Fruit fly (Drosophila melanogaster): ENCODE data around the gene CG6761.

The CG6761 gene

DNA sequence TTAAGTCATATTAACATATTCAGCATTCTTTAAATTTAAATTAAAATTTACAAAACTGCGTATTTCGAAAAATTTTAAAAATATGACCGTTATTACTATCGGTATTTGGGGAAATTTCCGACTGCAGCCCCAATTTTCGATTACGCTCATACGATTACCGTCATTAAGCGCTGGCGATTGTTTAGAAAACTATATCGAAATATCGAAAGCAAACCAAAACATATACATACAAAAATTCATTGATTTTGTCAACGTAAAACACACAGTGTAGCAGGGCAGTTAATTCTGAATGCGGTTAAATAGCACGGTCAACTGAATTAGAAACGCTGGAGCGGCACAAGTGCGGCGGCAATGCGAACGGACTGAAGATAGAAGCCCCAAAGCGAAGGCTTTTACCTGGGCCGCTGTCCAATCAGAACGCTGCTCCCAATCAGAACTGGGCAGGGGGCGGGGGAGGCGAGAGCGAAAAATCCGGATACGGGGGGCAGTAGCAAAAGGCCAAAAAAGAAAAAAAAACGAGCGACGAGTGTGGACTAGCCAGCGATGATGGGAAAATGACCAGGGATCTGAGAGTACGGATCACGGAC is 860 bp upstream of the CG6761 start, which contains the start of gene CG16711 (continued):
- TF ChIP-seq CG2202 (tag; optimal IDR thresholded peaks at IDR 0.05) (no peak), emc (GFP tag; optimal IDR thresholded peaks at IDR 0.05) (no peak), CG8290 (GFP tag; optimal IDR thresholded peaks at IDR 0.05) (no peak), CG8290 (tag; optimal IDR thresholded peaks at IDR 0.05) (no peak), CG10147 (GFP tag; optimal IDR thresholded peaks at IDR 0.05) (peak; percentile 3), pho (GFP tag; optimal IDR thresholded peaks at IDR 0.05) (no peak), CG2889 (GFP tag; IDR thresholded peaks at IDR 0.05) (no peak), kni (GFP tag; optimal IDR thresholded peaks at IDR 0.05) (no peak), seq (GFP tag; IDR thresholded peaks at IDR 0.05) (no peak), Scr (GFP tag; IDR thresholded peaks at IDR 0.05; ENCODE audit: partially characterized antibody) (peak; percentile 92), Hmr (GFP tag; optimal IDR thresholded peaks at IDR 0.05) (no peak), CG5953 (GFP tag; IDR thresholded peaks at IDR 0.05) (no peak), CG10209 (GFP tag; optimal IDR thresholded peaks at IDR 0.05) (no peak), CG9609 (GFP tag; optimal IDR thresholded peaks at IDR 0.05) (no peak), stc (GFP tag; IDR thresholded peaks at IDR 0.05) (no peak), CG11695 (GFP tag; IDR thresholded peaks at IDR 0.05) (no peak), CG10321 (GFP tag; IDR thresholded peaks at IDR 0.05) (no peak), Ravus (GFP tag; IDR thresholded peaks at IDR 0.05) (no peak), CG13296 (GFP tag; optimal IDR thresholded peaks at IDR 0.05) (no peak), Max (GFP tag; optimal IDR thresholded peaks at IDR 0.05) (no peak), CG18011 (GFP tag; optimal IDR thresholded peaks at IDR 0.05) (no peak), cato (GFP tag; optimal IDR thresholded peaks at IDR 0.05; ENCODE audit: borderline replicate concordance) (no peak), nerfin-1 (tag; optimal IDR thresholded peaks at IDR 0.05) (no peak), hbn (GFP tag; IDR thresholded peaks at IDR 0.05; ENCODE audit: partially characterized antibody) (peak; percentile 92), Fer3 (tag; optimal IDR thresholded peaks at IDR 0.05) (no peak), Hr39 (optimal IDR thresholded peaks at IDR 0.05) (no peak), eve (GFP tag; optimal IDR thresholded peaks at IDR 0.05) (no peak), CG4360 (GFP tag; IDR thresholded peaks at IDR 0.05) (no peak), jumu (GFP tag; optimal IDR thresholded peaks at IDR 0.05) (no peak), bigmax (GFP tag; optimal IDR thresholded peaks at IDR 0.05) (no peak), CG3726 (GFP tag; IDR thresholded peaks at IDR 0.05) (no peak), CG6175 (GFP tag; IDR thresholded peaks at IDR 0.05) (no peak), pb (GFP tag; optimal IDR thresholded peaks at IDR 0.05) (no peak), CG8478 (optimal IDR thresholded peaks at IDR 0.05) (no peak), CG10366 (GFP tag; IDR thresholded peaks at IDR 0.05) (no peak), Nf-YA (GFP tag; IDR thresholded peaks at IDR 0.05) (0 out of 2 replicates have a peak, but pooled peaks have one; percentile 6), Bteb2 (GFP tag; optimal IDR thresholded peaks at IDR 0.05) (no peak), fd64A (GFP tag; optimal IDR thresholded peaks at IDR 0.05) (no peak), eyg (GFP tag; optimal IDR thresholded peaks at IDR 0.05) (no peak), Mes4 (GFP tag; optimal IDR thresholded peaks at IDR 0.05) (no peak), shn (GFP tag; optimal IDR thresholded peaks at IDR 0.05) (no peak), CG10274 (GFP tag; optimal IDR thresholded peaks at IDR 0.05) (no peak), Vsx1 (GFP tag; optimal IDR thresholded peaks at IDR 0.05) (no peak), CG7963 (GFP tag; IDR thresholded peaks at IDR 0.05; ENCODE audit: partially characterized antibody) (peak; percentile 90), CG11723 (GFP tag; optimal IDR thresholded peaks at IDR 0.05) (no peak), ATbp (GFP tag; optimal IDR thresholded peaks at IDR 0.05) (no peak), Lpt (GFP tag; optimal IDR thresholded peaks at IDR 0.05) (no peak), CG4854 (GFP tag; optimal IDR thresholded peaks at IDR 0.05) (no peak), sima (GFP tag; optimal IDR thresholded peaks at IDR 0.05) (no peak), CG6791 (GFP tag; IDR thresholded peaks at IDR 0.05; ENCODE audit: partially characterized antibody) (peak; percentile 94), CG1602 (GFP tag; optimal IDR thresholded peaks at IDR 0.05) (no peak), az2 (GFP tag; optimal IDR thresholded peaks at IDR 0.05) (no peak)
